Worm (Caenorhabditis elegans) whole organism, L4/young adult: ENCODE data around the gene H05C05.1.

Source experiments
- W03F9.2 ChIP-seq: fragments of 150-350 bp; optimal IDR thresholded peaks from 2 replicates; lab custom pipeline; 2014; ENCODE audit warnings: missing biosample characterization, missing genetic modification characterization
- him-1 ChIP-seq: sonication (generic microtip); optimal IDR thresholded peaks from 2 replicates; lab custom pipeline; 2016; ENCODE audit warnings: missing genotype, missing genetic modification reagents, missing genetic modification characterization, missing compliant biosample characterization

DNA sequence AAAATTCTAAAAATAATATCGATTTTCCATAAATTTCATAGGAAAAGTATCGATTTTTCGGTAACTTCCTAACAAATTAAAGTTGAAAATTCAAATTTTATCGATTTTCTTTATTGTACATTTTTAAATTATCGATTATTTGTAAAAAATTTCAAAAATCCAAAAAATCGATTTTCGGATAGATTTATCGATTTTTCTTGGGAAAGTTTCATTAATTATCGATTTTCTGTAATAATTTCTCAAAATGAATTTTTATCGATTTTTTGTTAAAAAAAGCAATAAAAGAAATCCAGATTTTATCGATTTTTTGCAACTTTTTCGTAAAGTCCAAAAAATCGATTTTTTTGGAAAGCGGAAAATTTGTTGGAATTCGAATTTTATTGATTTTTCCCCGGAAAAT, 47.0 kb downstream of the H05C05.1 start:
- TF ChIP-seq him-1 (tag; lab: Kevin White, UChicago) (no peak), W03F9.2 (tag; lab: Kevin White, UChicago) (no peak)
